Worm (Caenorhabditis elegans): ENCODE results near the gene col-8.

- TF ChIP-seq mab-9 (GFP tag; IDR thresholded peaks at IDR 0.05) = no peak
- peak; percentile 88 for TF ChIP-seq mep-1 (tag; optimal IDR thresholded peaks at IDR 0.05)
- no peak for TF ChIP-seq nhr-76 (tag; optimal IDR thresholded peaks at IDR 0.05)
- TF ChIP-seq elt-3 (tag; optimal IDR thresholded peaks at IDR 0.05) = peak in 2 of 6 experiments; percentile 17 to 65
- TF ChIP-seq xbp-1 (tag; optimal IDR thresholded peaks at IDR 0.05) = peak; percentile 20
Measured at ce11 chrIII:6978875-6979274, 41.5 kb downstream of the col-8 start.

Measured in whole organism, L1 larva.